Worm (Caenorhabditis elegans): ENCODE results near the gene F16G10.13.

DNA sequence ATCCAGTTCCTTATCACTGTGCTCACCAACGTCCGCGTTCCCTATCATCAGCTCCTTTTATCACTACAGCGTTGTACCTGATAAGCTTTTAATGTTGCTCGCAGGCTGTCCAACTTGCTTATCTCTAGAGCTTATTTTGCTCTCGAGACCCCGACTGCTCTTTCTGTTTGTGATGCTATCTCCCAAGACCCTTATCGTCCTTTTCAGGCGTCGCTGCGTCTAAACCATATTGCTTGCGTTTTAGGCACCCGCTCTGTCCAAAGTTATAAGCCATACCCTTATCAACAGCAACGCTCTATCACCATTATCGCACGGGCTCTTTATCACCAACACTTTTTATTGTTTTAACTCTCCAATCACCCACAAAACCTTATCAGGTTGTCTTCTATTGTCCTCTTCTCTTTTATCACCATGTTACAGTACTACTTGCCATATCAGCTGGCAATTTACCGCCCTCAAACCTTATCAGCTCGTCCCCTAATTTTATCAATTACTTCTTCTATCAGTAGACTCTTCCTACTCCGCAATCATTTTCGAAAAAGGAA lies 17.2 kb downstream of the F16G10.13 start:
- TF ChIP-seq dao-5 (tag; optimal IDR thresholded peaks at IDR 0.05), result no peak
- peak; percentile 18 for TF ChIP-seq W03F9.2 (tag; optimal IDR thresholded peaks at IDR 0.05)
- TF ChIP-seq him-1 (tag; optimal IDR thresholded peaks at IDR 0.05), result no peak

All from whole organism, L4/young adult.